Worm (Caenorhabditis elegans) whole organism, L4/young adult: ENCODE measurements around the gene dpy-22.

Experiments
- W03F9.2 ChIP-seq: fragments of 150-350 bp; optimal IDR thresholded peaks from 2 replicates; lab custom pipeline; 2014; ENCODE audit warnings: missing biosample characterization, missing genetic modification characterization
- dao-5 ChIP-seq: sonication (generic microtip); optimal IDR thresholded peaks from 2 replicates; lab custom pipeline; 2016; ENCODE audit warnings: missing genotype, missing genetic modification characterization, moderate library complexity, missing compliant biosample characterization
- him-1 ChIP-seq: sonication (generic microtip); optimal IDR thresholded peaks from 2 replicates; lab custom pipeline; 2016; ENCODE audit warnings: missing genotype, missing genetic modification reagents, missing genetic modification characterization, missing compliant biosample characterization

DNA sequence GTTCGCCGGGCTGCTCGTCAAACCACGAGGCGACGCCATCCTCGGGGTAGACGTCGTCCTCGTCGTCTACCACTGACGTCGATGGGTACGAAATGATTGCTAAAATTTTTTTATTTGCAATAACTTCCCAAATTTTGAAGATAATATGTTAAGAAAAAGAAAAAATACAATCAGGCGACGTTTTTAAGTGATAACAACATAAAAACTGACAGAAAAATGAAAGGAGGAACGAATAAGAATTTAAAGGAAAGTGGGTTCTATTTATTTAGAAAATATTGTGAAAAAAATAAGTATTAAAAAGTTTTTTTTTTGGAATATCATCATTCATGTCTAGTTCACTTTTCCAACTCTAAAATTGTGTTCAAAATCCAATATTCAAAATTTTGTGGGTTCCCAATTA lies at the start of gene dpy-22:
- no peak for TF ChIP-seq dao-5
- no peak for TF ChIP-seq him-1
- TF ChIP-seq W03F9.2 (tag; lab: Kevin White, UChicago): no peak
